Worm (Caenorhabditis elegans): ENCODE data around the gene appg-1.
A peak's percentile ranks its signal among the peaks of the same experiment; 100 is the strongest.

Gene appg-1

DNA sequence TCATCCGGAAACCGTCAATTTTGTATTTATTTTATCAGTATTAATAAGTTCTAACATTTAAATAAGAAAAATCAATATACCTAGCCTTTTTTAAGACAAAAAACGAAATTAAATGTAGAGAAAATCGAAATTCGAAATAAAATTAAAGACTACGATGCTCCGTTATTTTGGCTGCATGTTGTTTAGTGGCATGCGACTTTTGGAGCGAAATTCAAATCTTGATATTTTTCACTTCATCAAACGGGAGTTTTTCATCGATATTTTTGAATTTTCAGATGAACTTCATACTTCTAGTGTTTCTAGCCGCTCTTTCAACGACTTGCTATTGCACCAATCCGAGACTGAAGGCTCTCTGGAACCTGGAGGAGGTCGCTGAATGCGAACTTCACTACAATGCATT is 24.6 kb downstream of the appg-1 start, which contains the start of gene C07E3.9:
Gene C07E3.9, plus strand, starts transcription at position 270 of the 400 bp plus-strand sequence.
- peak; percentile 8 for TF ChIP-seq R02D3.7 (tag; optimal IDR thresholded peaks at IDR 0.05)
- no peak for TF ChIP-seq nhr-11 (tag; optimal IDR thresholded peaks at IDR 0.05)
- TF ChIP-seq unc-55 (GFP tag; optimal IDR thresholded peaks at IDR 0.05) = peak; percentile 74
- peak; percentile 4 to 72 for TF ChIP-seq lsy-2 (tag; optimal IDR thresholded peaks at IDR 0.05)
- peak; percentile 91 for TF ChIP-seq gmeb-1 (tag; optimal IDR thresholded peaks at IDR 0.05)
- TF ChIP-seq nhr-129 (tag; optimal IDR thresholded peaks at IDR 0.05) = peak; percentile 50
- no peak for TF ChIP-seq peb-1 (tag; optimal IDR thresholded peaks at IDR 0.05)
- no peak for TF ChIP-seq mdl-1 (tag; optimal IDR thresholded peaks at IDR 0.05)
- TF ChIP-seq skn-1 (tag; optimal IDR thresholded peaks at IDR 0.05) = peak; percentile 9
- TF ChIP-seq C34F6.9 (tag; optimal IDR thresholded peaks at IDR 0.05) = peak; percentile 56
- no peak for TF ChIP-seq ztf-4 (tag; optimal IDR thresholded peaks at IDR 0.05)

ce11 chrII:10351963-10352362 is 26.1 kb downstream of the appg-1 start, which contains the start of gene C07E3.8:
C07E3.8 (plus strand) TSS chrII:10352263.
- no peak for TF ChIP-seq gmeb-1 (tag; optimal IDR thresholded peaks at IDR 0.05)
- no peak for TF ChIP-seq fos-1 (tag; optimal IDR thresholded peaks at IDR 0.05)
- no peak for TF ChIP-seq unc-62 (GFP tag; optimal IDR thresholded peaks at IDR 0.05)
- TF ChIP-seq skn-1 (tag; optimal IDR thresholded peaks at IDR 0.05) = no peak

DNA sequence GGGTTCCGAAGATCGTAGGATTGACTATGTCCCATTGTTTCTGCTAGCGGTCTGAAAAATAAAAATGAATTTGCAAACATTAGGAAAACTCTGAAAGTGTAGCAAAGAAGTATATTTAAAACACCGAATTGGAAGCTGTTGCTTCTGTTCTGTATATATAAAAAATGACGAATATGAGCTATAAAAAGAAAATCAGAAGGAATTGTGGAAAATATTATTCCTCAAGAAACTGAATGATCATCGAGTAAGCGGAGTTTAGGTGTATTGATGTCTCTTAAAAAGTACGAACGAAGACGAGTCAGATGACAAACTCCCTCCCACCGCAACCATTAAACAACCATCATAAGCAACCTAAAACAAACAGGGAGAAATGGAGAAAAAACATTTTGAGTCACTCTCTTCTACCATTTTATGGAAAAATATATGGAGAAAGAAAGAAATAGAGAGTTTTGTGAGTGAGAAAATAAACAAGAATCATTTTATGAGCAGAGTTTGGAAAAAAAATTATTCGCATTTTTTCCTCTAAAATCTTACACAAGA is 31.7 kb downstream of the appg-1 start, which contains the start of gene C07E3.3:
Gene C07E3.3, minus strand, starts transcription at position 51 of the 540 bp plus-strand sequence.
- TF ChIP-seq elt-1 (tag; optimal IDR thresholded peaks at IDR 0.05) (no peak), nhr-6 (tag; optimal IDR thresholded peaks at IDR 0.05) (no peak), skn-1 (tag; optimal IDR thresholded peaks at IDR 0.05) (no peak), ceh-16 (tag; optimal IDR thresholded peaks at IDR 0.05) (no peak), ama-1 (optimal IDR thresholded peaks at IDR 0.05) (no peak), mbf-1 (tag; optimal IDR thresholded peaks at IDR 0.05) (no peak), ztf-4 (tag; optimal IDR thresholded peaks at IDR 0.05) (no peak), zag-1 (tag; optimal IDR thresholded peaks at IDR 0.05) (no peak), F13H6.1 (tag; optimal IDR thresholded peaks at IDR 0.05) (no peak), ztf-1 (GFP tag; conservative IDR thresholded peaks at IDR 0.05) (no peak), alr-1 (tag; optimal IDR thresholded peaks at IDR 0.05) (no peak), unc-62 (GFP tag; optimal IDR thresholded peaks at IDR 0.05) (no peak), lin-39 (tag; optimal IDR thresholded peaks at IDR 0.05) (no peak), elt-3 (tag; optimal IDR thresholded peaks at IDR 0.05) (no peak), lin-13 (GFP tag; optimal IDR thresholded peaks at IDR 0.05) (no peak), mdl-1 (tag; optimal IDR thresholded peaks at IDR 0.05) (no peak), ZK546.5 (tag; optimal IDR thresholded peaks at IDR 0.05) (no peak), egl-27 (tag; optimal IDR thresholded peaks at IDR 0.05) (no peak), aly-2 (tag; optimal IDR thresholded peaks at IDR 0.05) (no peak)

- no peak for TF ChIP-seq lin-13 (GFP tag; optimal IDR thresholded peaks at IDR 0.05)
- no peak for TF ChIP-seq unc-55 (GFP tag; optimal IDR thresholded peaks at IDR 0.05)
- no peak for TF ChIP-seq Y55F3AM.14 (GFP tag; optimal IDR thresholded peaks at IDR 0.05)
- TF ChIP-seq dmd-4 (tag; optimal IDR thresholded peaks at IDR 0.05) = no peak
- TF ChIP-seq mab-5 (tag; optimal IDR thresholded peaks at IDR 0.05) = no peak
- no peak for TF ChIP-seq ztf-1 (GFP tag; conservative IDR thresholded peaks at IDR 0.05)
- no peak for TF ChIP-seq nhr-77 (tag; optimal IDR thresholded peaks at IDR 0.05)
- TF ChIP-seq alr-1 (tag; optimal IDR thresholded peaks at IDR 0.05) = no peak
- no peak for TF ChIP-seq F13H6.1 (tag; optimal IDR thresholded peaks at IDR 0.05)
- no peak for TF ChIP-seq sma-9 (GFP tag; optimal IDR thresholded peaks at IDR 0.05)
- no peak for TF ChIP-seq sma-9 (tag; optimal IDR thresholded peaks at IDR 0.05)
- TF ChIP-seq nhr-12 (tag; optimal IDR thresholded peaks at IDR 0.05) = no peak
- TF ChIP-seq gmeb-1 (tag; optimal IDR thresholded peaks at IDR 0.05) = no peak
- no peak for TF ChIP-seq nhr-129 (tag; optimal IDR thresholded peaks at IDR 0.05)
- TF ChIP-seq nhr-10 (tag; optimal IDR thresholded peaks at IDR 0.05) = no peak
- no peak for TF ChIP-seq egl-27 (tag; optimal IDR thresholded peaks at IDR 0.05)
- TF ChIP-seq ceh-16 (tag; optimal IDR thresholded peaks at IDR 0.05) = no peak
- TF ChIP-seq aly-2 (tag; optimal IDR thresholded peaks at IDR 0.05) = no peak
- no peak for TF ChIP-seq blmp-1 (tag; optimal IDR thresholded peaks at IDR 0.05; ENCODE audit: insufficient read depth)
- no peak for TF ChIP-seq R02D3.7 (tag; optimal IDR thresholded peaks at IDR 0.05)
- no peak for TF ChIP-seq fos-1 (tag; optimal IDR thresholded peaks at IDR 0.05)
Observed at ce11 chrII:10360487-10360886, 34.6 kb downstream of the appg-1 start, which contains the start of gene C07E3.4. C07E3.4 (plus strand) TSS chrII:10360787.

Measured in whole organism, L2 larva.